2 fruit fly cellular contexts compared by ENCODE assay signal in genomic region chr3L:10267605-10268004, dm6.
TF ChIP-seq lines count a peak whose summit lies in the region.

No protein-coding gene starts in this region.

TF ChIP-seq in whole organism, embryonic, 481 proteins besides CTCF, POLR2A, EP300 and RAD21 (continued from another document):
- TF ChIP-seq CG2678 (tag; optimal IDR thresholded peaks at IDR 0.05; lab: Kevin White, UChicago) (peak; percentile 22), CG10959 (GFP tag; IDR thresholded peaks at IDR 0.05; lab: Robert Waterston, UW) (0 out of 2 replicates have a peak, but pooled peaks have one; percentile 17), da (GFP tag; optimal IDR thresholded peaks at IDR 0.05; lab: Kevin White, UChicago) (no peak), sd (tag; optimal IDR thresholded peaks at IDR 0.05; lab: Kevin White, UChicago) (no peak), kni (GFP tag; optimal IDR thresholded peaks at IDR 0.05; lab: Kevin White, UChicago) (no peak)

TF ChIP-seq in whole organism, prepupa, 60 proteins besides CTCF, POLR2A, EP300 and RAD21 (continued from another document):
- no peak for TF ChIP-seq Eip75B (GFP tag; optimal IDR thresholded peaks at IDR 0.05; lab: Kevin White, UChicago)
- TF ChIP-seq Sox14 (GFP tag; optimal IDR thresholded peaks at IDR 0.05; lab: Kevin White, UChicago): peak; percentile 10
- no peak for TF ChIP-seq Lpt (GFP tag; optimal IDR thresholded peaks at IDR 0.05; lab: Kevin White, UChicago)
- no peak for TF ChIP-seq spab (GFP tag; optimal IDR thresholded peaks at IDR 0.05; lab: Kevin White, UChicago)
- TF ChIP-seq CG8319 (GFP tag; optimal IDR thresholded peaks at IDR 0.05; lab: Kevin White, UChicago): no peak
- TF ChIP-seq CG6163 (GFP tag; IDR thresholded peaks at IDR 0.05; lab: Robert Waterston, UW): no peak
- peak; percentile 14 for TF ChIP-seq Ets96B (tag; optimal IDR thresholded peaks at IDR 0.05; lab: Kevin White, UChicago)
- no peak for TF ChIP-seq dac (GFP tag; optimal IDR thresholded peaks at IDR 0.05; lab: Kevin White, UChicago)
- TF ChIP-seq CG6854 (GFP tag; optimal IDR thresholded peaks at IDR 0.05; lab: Kevin White, UChicago): no peak
- peak; percentile 16 for TF ChIP-seq cyc (GFP tag; optimal IDR thresholded peaks at IDR 0.05; lab: Kevin White, UChicago)
- no peak for TF ChIP-seq Gug (GFP tag; IDR thresholded peaks at IDR 0.05; lab: Robert Waterston, UW)
- peak; percentile 56 for TF ChIP-seq esn (GFP tag; optimal IDR thresholded peaks at IDR 0.05; lab: Kevin White, UChicago)
- peak; percentile 39 for TF ChIP-seq acj6 (GFP tag; optimal IDR thresholded peaks at IDR 0.05; lab: Kevin White, UChicago)
- TF ChIP-seq Ets21C (GFP tag; optimal IDR thresholded peaks at IDR 0.05; lab: Kevin White, UChicago): peak; percentile 16
- peak; percentile 8 for TF ChIP-seq CG10669 (GFP tag; optimal IDR thresholded peaks at IDR 0.05; lab: Kevin White, UChicago)
- TF ChIP-seq fd59A (GFP tag; optimal IDR thresholded peaks at IDR 0.05; lab: Kevin White, UChicago): peak; percentile 26
- TF ChIP-seq Blimp-1 (GFP tag; optimal IDR thresholded peaks at IDR 0.05; lab: Kevin White, UChicago): no peak
- TF ChIP-seq CG9139 (GFP tag; optimal IDR thresholded peaks at IDR 0.05; lab: Kevin White, UChicago): no peak
- peak; percentile 63 for TF ChIP-seq CG31627 (GFP tag; optimal IDR thresholded peaks at IDR 0.05; lab: Kevin White, UChicago)
- TF ChIP-seq Hr38 (GFP tag; optimal IDR thresholded peaks at IDR 0.05; lab: Kevin White, UChicago): no peak
- TF ChIP-seq CG6792 (GFP tag; optimal IDR thresholded peaks at IDR 0.05; lab: Kevin White, UChicago): no peak
- TF ChIP-seq CG3032 (tag; optimal IDR thresholded peaks at IDR 0.05; lab: Kevin White, UChicago): peak; percentile 14
- TF ChIP-seq pdm3 (GFP tag; optimal IDR thresholded peaks at IDR 0.05; lab: Kevin White, UChicago): peak; percentile 30
- TF ChIP-seq CG32006 (GFP tag; optimal IDR thresholded peaks at IDR 0.05; lab: Kevin White, UChicago): no peak
- TF ChIP-seq topi (GFP tag; optimal IDR thresholded peaks at IDR 0.05; lab: Kevin White, UChicago): peak; percentile 20
- TF ChIP-seq CG6808 (GFP tag; optimal IDR thresholded peaks at IDR 0.05; lab: Kevin White, UChicago): no peak
- no peak for TF ChIP-seq fkh (GFP tag; optimal IDR thresholded peaks at IDR 0.05; lab: Kevin White, UChicago)
- TF ChIP-seq fd85E (GFP tag; optimal IDR thresholded peaks at IDR 0.05; lab: Kevin White, UChicago): no peak
- peak; percentile 26 for TF ChIP-seq lz (GFP tag; optimal IDR thresholded peaks at IDR 0.05; lab: Kevin White, UChicago)
- no peak for TF ChIP-seq CG11294 (GFP tag; IDR thresholded peaks at IDR 0.05; lab: Robert Waterston, UW)
- no peak for TF ChIP-seq salr (GFP tag; optimal IDR thresholded peaks at IDR 0.05; lab: Kevin White, UChicago)
- TF ChIP-seq CG34406 (GFP tag; optimal IDR thresholded peaks at IDR 0.05; lab: Kevin White, UChicago): peak; percentile 14
- TF ChIP-seq Smox (GFP tag; optimal IDR thresholded peaks at IDR 0.05; lab: Kevin White, UChicago): peak; percentile 57
- TF ChIP-seq CG15336 (GFP tag; IDR thresholded peaks at IDR 0.05; lab: Robert Waterston, UW): no peak
- TF ChIP-seq CG3919 (GFP tag; optimal IDR thresholded peaks at IDR 0.05; lab: Kevin White, UChicago): no peak
